Worm (Caenorhabditis elegans) whole organism, mixed stage, embryonic: ENCODE results near the gene ugt-51.

Experiments
- ceh-39 ChIP-seq: fragments of 150-350 bp; optimal IDR thresholded peaks from 2 replicates; lab custom pipeline; 2014; ENCODE audit warnings: missing biosample characterization, missing genetic modification characterization
- elt-1 ChIP-seq: sonication (generic microtip); optimal IDR thresholded peaks from 2 replicates; lab custom pipeline; 2017; ENCODE audit warnings: missing genetic modification characterization, mild to moderate bottlenecking, missing compliant biosample characterization, antibody characterized with exemption, moderate library complexity, borderline replicate concordance; ENCODE audit not compliant: insufficient read depth
- lin-13 ChIP-seq: fragments of 150-350 bp; optimal IDR thresholded peaks from 2 replicates; lab custom pipeline; 2014; ENCODE audit warnings: missing biosample characterization, missing genetic modification characterization
- mep-1 ChIP-seq: fragments of 150-350 bp; optimal IDR thresholded peaks from 2 replicates; lab custom pipeline; 2017; ENCODE audit warnings: missing biosample characterization, missing genetic modification reagents, missing genetic modification characterization, inconsistent platforms
- nhr-237 ChIP-seq: fragments of 150-350 bp; optimal IDR thresholded peaks from 2 replicates; lab custom pipeline; 2014; ENCODE audit warnings: missing biosample characterization, missing genetic modification characterization
- pha-4 ChIP-seq: fragments of 150-350 bp; optimal IDR thresholded peaks from 2 replicates; lab custom pipeline; 2018; ENCODE audit warnings: missing biosample characterization, missing genetic modification reagents, missing genetic modification characterization
- sem-2 ChIP-seq: fragments of 200-800 bp; sonication (Bioruptor generic); optimal IDR thresholded peaks from 2 replicates; lab custom pipeline; 2018; ENCODE audit warnings: mild to moderate bottlenecking, missing genetic modification characterization, missing compliant biosample characterization
- snpc-4 ChIP-seq: fragments of 150-350 bp; optimal IDR thresholded peaks from 2 replicates; lab custom pipeline; 2014; ENCODE audit warnings: missing biosample characterization, missing genetic modification characterization
- unc-120 ChIP-seq: sonication (generic microtip); optimal IDR thresholded peaks from 2 replicates; lab custom pipeline; 2017; ENCODE audit warnings: missing genetic modification characterization, missing compliant biosample characterization; ENCODE audit not compliant: poor library complexity, severe bottlenecking
- unc-39 ChIP-seq: fragments of 150-350 bp; optimal IDR thresholded peaks from 2 replicates; lab custom pipeline; 2014; ENCODE audit warnings: missing biosample characterization, missing genetic modification characterization
- unc-62 ChIP-seq: fragments of 150-350 bp; optimal IDR thresholded peaks from 2 replicates; lab custom pipeline; 2014; ENCODE audit warnings: missing biosample characterization, missing genetic modification reagents, missing genetic modification characterization
- zip-8 ChIP-seq: fragments of 150-350 bp; optimal IDR thresholded peaks from 2 replicates; lab custom pipeline; 2014; ENCODE audit warnings: missing biosample characterization, missing genetic modification characterization
- ztf-11 ChIP-seq: fragments of 150-350 bp; optimal IDR thresholded peaks from 2 replicates; lab custom pipeline; 2014; ENCODE audit warnings: missing biosample characterization, missing genetic modification characterization

DNA sequence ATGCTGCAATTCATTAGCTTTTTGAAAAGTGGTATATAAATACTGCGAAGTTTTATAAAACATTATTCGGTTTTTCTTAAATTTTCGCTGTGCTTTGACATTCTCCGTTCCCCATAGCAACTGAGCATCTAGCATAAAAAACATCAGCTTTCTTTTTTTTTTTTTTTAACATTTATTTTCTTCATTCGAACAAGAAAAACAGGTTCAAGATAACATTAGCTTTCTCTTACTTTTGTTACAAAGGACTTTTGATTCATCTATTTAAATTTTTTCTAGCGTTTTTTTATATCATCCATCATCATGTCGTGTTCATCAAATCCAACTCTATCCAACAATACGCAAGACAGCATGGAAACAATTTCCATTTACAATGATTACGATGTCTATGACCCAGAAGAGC is 39.2 kb downstream of the ugt-51 start, which contains the start of gene F14F9.3:
- TF ChIP-seq nhr-237 (no peak), unc-39 (no peak), sem-2 (GFP tag; lab: Kevin White, UChicago) (no peak), unc-120 (tag; lab: Kevin White, UChicago) (no peak), zip-8 (tag; lab: Kevin White, UChicago) (no peak), snpc-4 (tag; lab: Kevin White, UChicago) (no peak), elt-1 (tag; lab: Kevin White, UChicago) (no peak), mep-1 (tag; lab: Kevin White, UChicago) (no peak), ztf-11 (tag; lab: Kevin White, UChicago) (no peak), lin-13 (no peak), pha-4 (tag; lab: Kevin White, UChicago) (no peak), unc-62 (GFP tag; lab: Kevin White, UChicago) (no peak), ceh-39 (tag; lab: Kevin White, UChicago) (no peak)
